Fruit fly (Drosophila melanogaster) whole organism, larva: ENCODE data around the gene CG9922.

Source experiments
- noc ChIP-seq: fragments of 200-800 bp; sonication (Bioruptor generic); optimal IDR thresholded peaks from 3 replicates; lab custom pipeline; 2019; ENCODE audit warnings: missing biosample characterization, mild to moderate bottlenecking, missing genetic modification characterization, moderate library complexity

Gene CG9922

DNA sequence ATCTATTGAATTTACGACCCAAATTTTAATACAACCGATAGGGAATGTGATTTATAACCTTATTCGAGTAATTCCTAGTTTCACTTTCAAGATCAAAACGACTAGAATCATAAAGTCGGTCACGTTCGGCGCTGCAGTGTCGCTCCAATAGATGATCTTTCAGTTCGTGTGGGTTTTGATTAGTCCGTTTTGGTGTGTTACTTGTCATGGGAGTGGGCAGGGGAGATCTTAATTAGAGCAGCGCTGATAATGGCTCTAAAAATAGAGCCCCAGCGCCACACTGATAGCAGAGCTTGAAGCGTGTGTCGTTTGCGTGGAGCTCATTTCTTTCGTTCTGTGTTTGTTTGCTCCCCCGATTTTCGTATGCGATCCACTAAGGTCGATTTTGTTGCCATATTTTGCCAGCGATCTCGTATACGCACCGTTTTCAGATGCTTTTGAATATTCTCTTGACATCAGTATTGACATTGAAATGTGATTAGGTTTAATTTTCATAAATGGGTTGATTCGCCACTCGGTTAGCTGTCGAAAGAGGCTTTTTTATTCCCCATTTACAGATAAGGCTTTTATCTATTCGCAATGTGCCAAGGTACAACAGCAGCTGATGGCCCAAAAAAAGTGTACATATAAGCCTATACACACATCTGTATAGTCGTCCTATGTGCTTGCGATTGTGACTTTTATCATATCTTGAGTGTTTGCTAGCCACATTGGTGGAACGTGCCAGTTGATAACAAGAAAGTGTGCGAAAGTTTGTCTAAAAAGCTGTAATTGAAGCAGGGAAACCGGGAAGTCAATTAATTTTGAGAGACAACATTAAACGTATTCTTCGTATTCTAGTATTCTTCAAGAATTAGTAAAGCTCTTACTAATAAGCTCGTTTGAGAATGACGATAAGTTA, 22.6 kb upstream of the CG9922 start:
- peak; percentile 48 for TF ChIP-seq noc (tag; lab: Kevin White, UChicago)

DNA sequence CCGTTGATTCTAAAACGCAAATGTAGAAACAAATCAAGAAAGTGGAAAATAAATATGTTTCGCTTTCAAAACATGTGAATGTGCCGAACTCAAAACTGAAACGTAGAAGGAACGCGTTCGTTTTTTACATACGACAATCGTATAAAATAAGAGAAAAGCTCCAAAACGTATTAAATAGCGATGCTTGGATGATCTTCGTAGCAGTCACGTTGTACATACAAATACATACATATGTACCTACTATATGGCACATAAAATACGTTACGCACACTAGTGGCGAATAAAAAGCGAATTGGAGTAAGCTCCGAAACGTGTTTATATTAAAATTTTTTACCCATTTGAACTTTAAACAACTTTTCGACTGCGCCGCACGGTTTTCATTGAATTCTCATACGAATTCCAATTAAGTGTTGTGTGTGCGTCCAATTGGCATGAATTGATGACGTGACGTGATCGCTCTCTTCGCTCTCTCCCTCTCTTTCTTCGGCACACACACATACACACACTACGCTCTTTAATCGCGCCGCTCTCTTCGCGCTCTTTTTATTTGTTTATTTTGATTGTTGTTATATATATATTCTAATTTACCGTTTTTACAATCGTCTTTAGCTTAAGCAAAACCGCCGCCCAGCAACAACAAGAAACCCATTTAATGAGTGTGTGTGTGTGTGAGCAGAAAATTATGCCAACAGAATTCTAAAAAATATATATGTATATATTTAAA, 21.1 kb upstream of the CG9922 start:
- no peak for TF ChIP-seq noc (tag; lab: Kevin White, UChicago)

DNA sequence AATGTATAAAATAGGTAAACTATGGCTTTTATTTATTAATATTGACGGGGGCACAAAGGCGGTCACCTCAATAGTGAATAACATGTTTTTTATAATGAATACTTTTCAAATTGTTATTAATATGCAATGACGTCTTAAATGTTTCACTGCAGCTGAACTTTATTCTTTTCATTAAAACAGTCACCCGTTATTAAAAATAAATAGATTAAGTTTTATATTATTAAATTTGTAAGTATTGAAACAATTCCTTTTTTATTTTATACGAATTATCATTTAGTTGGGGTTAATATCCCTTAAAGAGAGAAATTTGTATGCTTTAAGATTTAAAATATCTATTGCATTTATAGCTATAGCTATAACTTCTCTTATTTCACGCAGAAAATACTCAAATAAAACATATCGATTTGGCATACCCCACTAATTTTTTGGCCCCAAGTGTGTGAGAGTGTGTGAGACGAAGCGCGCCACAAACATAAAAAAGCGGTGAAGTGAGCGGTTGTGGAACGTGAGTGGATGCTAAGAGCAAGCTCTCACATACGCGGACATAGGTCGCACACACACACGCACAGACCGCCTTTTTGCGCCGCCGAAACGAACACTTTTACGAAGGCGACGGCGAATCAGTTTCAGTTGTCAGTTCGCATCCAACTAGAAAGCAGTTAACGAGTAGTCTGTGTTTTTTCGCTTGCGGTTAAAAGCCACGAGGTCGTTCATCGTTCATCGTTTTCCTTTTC, 20.3 kb upstream of the CG9922 start, which contains the start of gene foxo:
Gene foxo (plus strand): TSS at position 626 of the 734 bp plus-strand sequence.
- peak; percentile 94 for TF ChIP-seq noc (tag; lab: Kevin White, UChicago)

DNA sequence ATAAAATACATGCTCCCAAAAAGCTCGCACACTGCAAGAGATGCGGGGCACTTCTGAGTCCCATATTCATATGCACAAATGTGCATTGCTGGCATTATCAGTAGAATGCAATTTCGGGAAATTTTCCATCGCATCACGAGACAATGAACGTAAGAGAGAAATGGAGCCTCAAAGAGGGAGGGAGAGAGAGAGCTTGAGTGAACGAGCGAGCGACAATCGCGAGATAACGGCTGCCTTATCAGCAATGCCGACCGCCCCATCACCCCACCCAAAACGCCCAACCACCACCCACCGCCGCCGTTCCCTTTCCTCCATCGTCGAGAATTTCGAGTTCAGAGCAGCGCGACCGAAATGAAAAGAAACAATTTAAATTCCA, 19.7 kb upstream of the CG9922 start:
- TF ChIP-seq noc (tag; lab: Kevin White, UChicago) = no peak

DNA sequence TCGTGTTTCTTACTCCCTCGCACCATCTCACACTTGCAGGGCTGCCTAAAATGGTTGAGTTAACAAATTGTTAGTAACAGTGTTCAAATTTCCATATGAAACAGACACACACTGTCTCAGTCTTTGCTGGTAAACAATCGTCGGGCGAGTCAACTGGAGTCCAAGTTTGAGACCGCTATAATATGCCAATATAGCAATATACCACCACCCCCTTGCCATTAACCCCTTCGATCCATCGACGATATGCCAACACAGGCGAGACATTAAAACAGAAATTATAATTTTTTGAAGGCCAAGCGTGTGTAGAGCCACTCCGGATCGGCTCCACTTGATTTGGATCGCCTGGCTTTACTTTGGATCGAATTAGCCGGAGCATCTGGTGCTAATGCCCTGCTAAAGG, 17.9 kb upstream of the CG9922 start:
- TF ChIP-seq noc (tag; lab: Kevin White, UChicago) = no peak

DNA sequence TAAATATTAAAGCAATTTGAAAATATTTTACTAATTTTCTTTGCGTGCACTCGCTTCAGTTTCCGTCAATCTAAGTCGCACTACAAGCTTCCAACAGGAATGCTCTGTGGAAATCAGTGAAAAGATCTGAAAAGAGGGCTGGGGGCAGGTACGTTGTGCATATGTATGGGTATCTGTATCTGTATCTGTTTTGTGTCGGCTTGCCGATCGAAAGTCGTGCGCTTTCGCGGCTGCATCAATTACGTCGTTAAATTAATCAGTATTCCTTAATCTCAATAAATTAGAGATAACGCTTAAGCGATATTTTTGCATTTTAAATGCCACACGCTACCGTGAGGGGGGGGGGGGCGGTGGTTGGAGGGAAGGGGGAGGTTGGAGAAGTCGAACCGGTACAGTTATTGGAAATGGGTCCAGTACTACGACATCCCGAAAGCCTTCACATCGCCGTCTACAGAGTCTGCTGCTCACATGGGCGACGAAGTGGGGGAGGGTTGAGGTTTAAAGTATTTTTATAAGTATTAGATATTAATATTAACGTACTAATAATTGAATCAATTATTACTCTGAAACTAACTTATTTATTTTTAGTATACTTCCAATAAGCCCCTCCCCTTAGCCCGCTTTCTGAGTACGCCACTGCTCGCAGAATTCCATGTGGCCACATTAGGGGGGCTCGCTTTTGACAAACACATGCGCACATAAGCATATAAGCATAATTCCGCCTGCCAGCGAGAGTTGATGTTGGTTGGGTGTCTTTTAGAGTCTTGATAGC, 17.0 kb upstream of the CG9922 start:
- peak; percentile 98 for TF ChIP-seq noc (tag; lab: Kevin White, UChicago)

DNA sequence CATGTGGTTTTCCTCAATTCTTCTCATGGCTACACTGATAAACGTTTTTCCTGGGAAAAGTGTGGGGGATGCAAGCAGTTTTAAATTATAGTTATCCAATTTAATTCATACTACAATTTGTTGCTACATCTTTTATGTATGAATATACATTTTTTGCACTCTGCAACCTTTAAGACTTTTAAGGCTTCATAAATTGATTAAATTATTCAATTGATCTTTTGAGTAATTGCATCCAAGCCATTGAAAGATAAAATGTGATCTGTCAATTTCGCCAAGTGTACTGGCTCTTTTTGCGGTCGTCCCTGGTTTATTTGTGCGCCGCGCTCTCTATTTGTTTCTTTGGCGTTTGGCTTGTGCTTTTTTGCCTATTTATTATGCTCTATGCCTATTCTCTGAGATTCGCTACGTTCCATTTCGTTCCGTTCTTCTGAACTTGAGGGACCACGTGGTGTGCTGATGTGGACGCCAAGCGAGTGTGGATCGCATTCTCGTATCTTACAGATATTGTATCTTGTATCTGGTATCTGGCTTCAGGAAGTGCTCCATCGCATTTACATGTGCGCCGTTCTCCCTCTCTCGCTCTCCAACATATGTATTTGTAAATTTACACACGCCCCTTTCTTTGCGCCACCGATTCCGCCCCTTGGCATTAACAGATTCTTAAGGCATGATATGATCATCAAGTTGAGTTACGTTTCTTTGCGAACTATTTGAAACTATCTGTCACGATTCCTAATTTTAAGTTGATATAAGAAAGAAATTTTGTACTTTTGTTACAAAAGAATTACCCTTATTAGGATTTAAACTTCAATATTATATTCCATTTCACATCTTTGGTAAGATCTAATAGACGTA, 16.2 kb upstream of the CG9922 start:
- TF ChIP-seq noc (tag; lab: Kevin White, UChicago) = peak; percentile 84

DNA sequence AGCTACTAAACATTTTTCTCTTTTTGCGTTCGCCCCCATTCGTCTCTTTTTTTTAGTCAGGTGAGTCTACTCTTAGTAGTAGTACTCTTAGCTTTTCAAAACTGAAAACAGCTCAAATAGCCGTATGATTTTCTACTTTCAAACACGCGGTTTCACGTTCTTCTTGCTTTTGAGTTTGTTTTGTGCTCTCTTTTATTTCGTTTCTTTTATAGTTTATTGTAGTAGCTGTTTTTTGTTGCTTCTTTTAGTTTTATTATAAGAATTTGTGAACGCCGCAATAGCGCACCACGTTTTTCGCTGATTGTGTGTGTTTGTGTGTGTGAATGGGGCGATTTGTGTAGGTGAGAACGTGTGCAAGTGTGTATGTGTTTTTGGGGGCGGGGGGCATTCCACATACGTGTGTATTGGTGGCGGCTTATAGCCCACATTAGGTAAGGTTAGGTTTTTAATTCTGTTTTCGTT, 15.2 kb upstream of the CG9922 start:
- TF ChIP-seq noc (tag; lab: Kevin White, UChicago) = peak; percentile 74

DNA sequence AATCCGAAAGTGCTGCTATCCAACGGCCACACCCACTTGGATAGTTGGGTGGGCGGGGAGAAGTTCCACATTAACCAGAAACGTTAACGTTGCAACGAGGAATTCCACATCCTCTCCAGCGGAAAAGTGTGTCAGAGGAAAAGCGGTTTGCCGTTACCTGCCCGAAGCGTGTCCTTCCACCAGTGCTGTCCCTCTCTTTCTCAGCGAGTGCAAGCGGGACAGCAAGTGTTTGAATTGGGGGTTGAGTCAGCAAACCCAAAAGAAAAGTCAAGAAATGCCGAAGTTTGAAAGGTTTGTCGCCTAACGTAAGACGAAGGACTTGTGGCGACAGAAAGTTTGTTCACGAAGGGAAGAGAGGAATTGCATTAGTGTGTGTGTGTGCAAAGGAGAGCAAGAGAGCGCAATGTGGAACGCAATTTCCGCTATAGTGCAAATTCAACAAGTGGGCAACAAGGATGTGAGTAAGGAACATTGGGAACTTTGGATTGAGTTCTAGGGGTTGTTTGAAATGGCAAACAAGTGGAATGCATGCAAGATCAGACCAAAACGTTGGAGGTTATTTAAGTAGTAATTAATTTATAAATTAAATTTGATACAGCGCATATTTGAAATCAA, 14.5 kb upstream of the CG9922 start:
- TF ChIP-seq noc (tag; lab: Kevin White, UChicago) = no peak

DNA sequence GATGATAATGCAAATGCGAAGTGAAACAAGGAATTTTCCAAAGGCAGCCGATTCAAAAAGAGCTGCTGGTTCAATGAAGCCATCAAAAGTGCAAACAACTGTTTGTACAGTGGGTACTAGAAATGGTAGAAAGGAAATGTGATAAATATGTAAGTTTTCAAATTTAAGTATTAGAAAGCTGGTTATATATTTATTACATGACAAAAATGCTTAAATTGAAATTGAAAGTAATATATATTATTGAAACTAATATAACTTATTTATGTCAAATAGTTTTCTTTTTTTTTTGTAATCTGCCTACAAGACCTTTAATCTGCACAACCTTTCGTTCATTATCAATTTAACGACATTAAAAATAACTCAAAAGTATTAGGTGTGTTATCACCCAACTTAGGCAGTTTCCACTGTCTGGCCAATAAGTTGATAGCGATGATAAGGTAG, 12.5 kb upstream of the CG9922 start:
- TF ChIP-seq noc (tag; lab: Kevin White, UChicago) = peak; percentile 91

DNA sequence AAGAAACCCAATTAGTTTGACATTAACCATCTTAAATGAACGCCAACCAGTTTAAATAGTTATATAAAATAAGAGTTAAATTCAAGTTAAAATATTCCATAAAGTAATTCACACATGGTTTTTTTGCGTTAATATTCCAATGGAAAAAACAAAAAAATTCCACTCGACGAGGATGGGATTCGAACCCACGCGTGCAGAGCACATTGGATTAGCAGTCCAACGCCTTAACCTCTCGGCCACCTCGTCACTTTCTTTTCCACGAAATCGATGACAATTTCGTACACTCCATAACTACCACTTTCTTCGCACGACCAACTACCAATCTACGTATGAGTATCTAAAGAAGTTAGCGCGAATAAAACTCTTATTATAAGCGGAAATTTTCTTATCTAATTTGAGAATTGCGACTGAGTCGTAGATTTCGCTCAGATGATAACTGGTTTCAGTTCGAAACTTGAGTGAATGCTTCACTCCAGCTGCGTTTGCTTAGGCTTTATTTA, 8.2 kb upstream of the CG9922 start:
- TF ChIP-seq noc (tag; lab: Kevin White, UChicago) = no peak

DNA sequence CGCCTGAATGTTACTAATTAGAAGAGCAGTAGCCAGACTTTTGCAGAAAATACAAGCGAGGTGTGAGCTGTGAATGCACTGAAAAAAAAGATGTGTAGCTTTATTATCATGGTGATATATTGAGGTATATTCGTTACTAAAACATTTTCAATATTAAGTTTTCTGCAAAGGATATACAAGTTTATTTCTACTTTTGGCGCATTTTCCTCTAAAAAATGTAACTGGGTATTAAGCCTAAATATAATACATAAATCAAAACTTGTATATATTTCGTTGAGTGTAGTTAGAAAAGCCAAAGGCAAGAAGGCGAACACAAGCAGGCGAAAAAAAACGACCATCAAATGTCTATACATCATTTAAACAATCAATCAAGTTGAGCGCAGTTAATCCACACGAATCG, 5.4 kb upstream of the CG9922 start:
- TF ChIP-seq noc (tag; lab: Kevin White, UChicago) = no peak

DNA sequence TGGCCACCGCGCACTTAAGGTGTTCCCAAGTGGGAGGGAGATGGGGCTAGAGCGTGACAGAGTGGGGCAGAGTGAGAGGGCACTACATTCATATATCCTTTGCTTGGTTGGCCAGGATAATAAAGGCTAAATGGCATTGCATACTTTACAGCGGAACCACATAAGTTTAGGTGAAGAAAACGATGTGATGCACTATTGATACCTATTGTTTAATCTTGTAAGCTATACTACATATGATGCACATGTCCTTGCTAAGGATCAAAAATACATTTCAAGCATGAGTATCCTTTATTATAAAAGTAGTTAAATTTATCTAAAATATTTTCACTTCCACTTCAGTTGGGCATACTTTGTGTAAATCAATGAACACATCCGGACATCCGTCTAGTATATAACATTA, 4.8 kb upstream of the CG9922 start:
- TF ChIP-seq noc (tag; lab: Kevin White, UChicago) = no peak
